Worm (Caenorhabditis elegans) whole organism, L4/young adult: ENCODE measurements around the gene phf-33.

Experiments
- W03F9.2 ChIP-seq: fragments of 150-350 bp; optimal IDR thresholded peaks from 2 replicates; lab custom pipeline; 2014; ENCODE audit warnings: missing biosample characterization, missing genetic modification characterization
- him-1 ChIP-seq: sonication (generic microtip); optimal IDR thresholded peaks from 2 replicates; lab custom pipeline; 2016; ENCODE audit warnings: missing genotype, missing genetic modification reagents, missing genetic modification characterization, missing compliant biosample characterization

DNA sequence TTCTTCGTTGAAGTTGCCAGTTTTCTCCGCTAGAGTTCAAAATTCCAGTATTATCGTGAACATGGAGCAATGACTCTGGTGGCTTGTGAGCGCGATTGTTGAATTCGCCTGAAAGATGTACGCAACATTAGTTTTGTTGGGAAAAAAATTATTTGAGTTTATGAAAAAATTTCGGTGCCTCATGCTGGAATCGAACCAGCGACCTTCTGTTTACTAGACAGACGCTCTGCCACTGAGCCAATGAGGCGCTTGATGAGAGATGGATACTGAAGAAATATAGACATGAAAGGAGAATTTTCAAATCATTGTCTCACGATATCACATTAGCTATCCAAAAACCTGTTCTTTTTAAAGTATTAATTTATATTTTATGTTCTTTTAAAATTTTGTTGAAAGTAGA is 4.7 kb upstream of the phf-33 start:
- TF ChIP-seq him-1: no peak
- no peak for TF ChIP-seq W03F9.2 (tag; lab: Kevin White, UChicago)
